Fruit fly (Drosophila melanogaster) whole organism, pupa: ENCODE data around the gene PolG1.

Source experiments
- CG8159 ChIP-seq: fragments of 200-800 bp; sonication (Bioruptor generic); optimal IDR thresholded peaks from 3 replicates; lab custom pipeline; 2018; ENCODE audit warnings: missing biosample characterization, mild to moderate bottlenecking, missing genetic modification characterization, moderate library complexity
- Ets98B ChIP-seq: fragments of 200-800 bp; sonication (Bioruptor generic); IDR thresholded peaks from 2 replicates; pipeline ENCODE4 v1.3.6; 2022; ENCODE audit warnings: missing biosample characterization, missing genetic modification characterization
- Pif1B ChIP-seq: fragments of 200-800 bp; sonication (Bioruptor generic); optimal IDR thresholded peaks from 3 replicates; lab custom pipeline; 2016; ENCODE audit warnings: missing biosample characterization, missing genetic modification characterization
- gl ChIP-seq: fragments of 200-800 bp; sonication (Bioruptor generic); optimal IDR thresholded peaks from 2 replicates; lab custom pipeline; 2018; ENCODE audit warnings: missing biosample characterization, mild to moderate bottlenecking, missing genetic modification characterization
- rn ChIP-seq: fragments of 200-800 bp; sonication (Bioruptor generic); IDR thresholded peaks from 2 replicates; pipeline ENCODE4 v1.3.6; 2022; ENCODE audit warnings: missing biosample characterization, missing genetic modification characterization

- TF ChIP-seq CG8159 (tag; lab: Kevin White, UChicago) (peak; percentile 100), rn (peak; percentile 100), gl (tag; lab: Kevin White, UChicago) (peak; percentile 100), Pif1B (GFP tag; lab: Kevin White, UChicago) (peak; percentile 100), Ets98B (GFP tag; lab: Robert Waterston, UW) (peak; percentile 100)
These were observed 7.7 kb upstream of the PolG1 start, which contains the start of the genes mRpS23 and CenG1A for dm6 chr2L:13835002-13835910.
